Fruit fly (Drosophila melanogaster): Measurements from ENCODE around the gene CG2116.

- TF ChIP-seq CG8478 (optimal IDR thresholded peaks at IDR 0.05) (no peak), CTCF (optimal IDR thresholded peaks at IDR 0.05) (no peak)
Measured at dm6 chrX:8116813-8117212, 12.8 kb upstream of the CG2116 start, which contains the start of gene CG1575.

Data from S2 (cell line).